Worm (Caenorhabditis elegans): ENCODE measurements around the gene F36G3.2.

The F36G3.2 gene

ce11 chrX:9822173-9822572 is 28.1 kb upstream of the F36G3.2 start, which contains the start of gene dpy-22:
Gene dpy-22 (minus strand): TSS chrX:9822273.
- TF ChIP-seq tra-4 (tag; optimal IDR thresholded peaks at IDR 0.05) = no peak
- TF ChIP-seq pes-1 (GFP tag; IDR thresholded peaks at IDR 0.05) = no peak
- TF ChIP-seq flt-1 (GFP tag; IDR thresholded peaks at IDR 0.05) = no peak
- TF ChIP-seq hmbx-1 (tag; optimal IDR thresholded peaks at IDR 0.05) = no peak
- no peak for TF ChIP-seq ceh-36 (tag; optimal IDR thresholded peaks at IDR 0.05)
- no peak for TF ChIP-seq tbx-11 (GFP tag; IDR thresholded peaks at IDR 0.05)
- no peak for TF ChIP-seq F13C5.2 (tag; optimal IDR thresholded peaks at IDR 0.05)
- no peak for TF ChIP-seq sea-1 (GFP tag; conservative IDR thresholded peaks at IDR 0.05)
- no peak for TF ChIP-seq ceh-13 (GFP tag; optimal IDR thresholded peaks at IDR 0.05)
- no peak for TF ChIP-seq hnd-1 (tag; optimal IDR thresholded peaks at IDR 0.05)
- no peak for TF ChIP-seq aly-1 (tag; optimal IDR thresholded peaks at IDR 0.05)
- no peak for TF ChIP-seq hmg-4 (GFP tag; optimal IDR thresholded peaks at IDR 0.05)
- TF ChIP-seq tbx-37 (GFP tag; conservative IDR thresholded peaks at IDR 0.05) = no peak
- no peak for TF ChIP-seq ama-1 (optimal IDR thresholded peaks at IDR 0.05)
- no peak for TF ChIP-seq ets-7 (tag; optimal IDR thresholded peaks at IDR 0.05)
- no peak for TF ChIP-seq B0310.2 (tag; optimal IDR thresholded peaks at IDR 0.05)

- TF ChIP-seq tbx-11 (GFP tag; IDR thresholded peaks at IDR 0.05) = no peak
- no peak for TF ChIP-seq ets-7 (tag; optimal IDR thresholded peaks at IDR 0.05)
- TF ChIP-seq F13C5.2 (tag; optimal IDR thresholded peaks at IDR 0.05) = no peak
- no peak for TF ChIP-seq pes-1 (GFP tag; IDR thresholded peaks at IDR 0.05)
Measured at ce11 chrX:9814132-9814811, 20.2 kb upstream of the F36G3.2 start.

ce11 chrX:9807377-9808048 is 13.4 kb upstream of the F36G3.2 start, which contains the start of gene lgc-47:
Gene lgc-47 (minus strand): TSS chrX:9807662.
- no peak for TF ChIP-seq F13C5.2 (tag; optimal IDR thresholded peaks at IDR 0.05)
- TF ChIP-seq scrt-1 (GFP tag; IDR thresholded peaks at IDR 0.05) = no peak
- TF ChIP-seq sea-1 (GFP tag; conservative IDR thresholded peaks at IDR 0.05) = no peak
- no peak for TF ChIP-seq tra-4 (tag; optimal IDR thresholded peaks at IDR 0.05)
- no peak for TF ChIP-seq flt-1 (GFP tag; IDR thresholded peaks at IDR 0.05)
- TF ChIP-seq ceh-13 (GFP tag; optimal IDR thresholded peaks at IDR 0.05) = no peak
- no peak for TF ChIP-seq pes-1 (GFP tag; IDR thresholded peaks at IDR 0.05)
- no peak for TF ChIP-seq hmg-4 (GFP tag; optimal IDR thresholded peaks at IDR 0.05)
- no peak for TF ChIP-seq hnd-1 (tag; optimal IDR thresholded peaks at IDR 0.05)

- TF ChIP-seq ceh-13 (GFP tag; optimal IDR thresholded peaks at IDR 0.05) = no peak
- TF ChIP-seq aly-1 (tag; optimal IDR thresholded peaks at IDR 0.05) = no peak
Measured at ce11 chrX:9805426-9805825, 11.4 kb upstream of the F36G3.2 start.

ce11 chrX:9804735-9805134 is 10.7 kb upstream of the F36G3.2 start:
- TF ChIP-seq hmg-4 (GFP tag; optimal IDR thresholded peaks at IDR 0.05) (no peak), tbx-37 (GFP tag; conservative IDR thresholded peaks at IDR 0.05) (no peak), flt-1 (GFP tag; IDR thresholded peaks at IDR 0.05) (no peak), sea-1 (GFP tag; conservative IDR thresholded peaks at IDR 0.05) (no peak), ama-1 (optimal IDR thresholded peaks at IDR 0.05) (no peak), hmbx-1 (tag; optimal IDR thresholded peaks at IDR 0.05) (no peak), tbx-11 (GFP tag; IDR thresholded peaks at IDR 0.05) (no peak), scrt-1 (GFP tag; IDR thresholded peaks at IDR 0.05) (no peak), ceh-13 (GFP tag; optimal IDR thresholded peaks at IDR 0.05) (no peak), ets-7 (tag; optimal IDR thresholded peaks at IDR 0.05) (no peak), F13C5.2 (tag; optimal IDR thresholded peaks at IDR 0.05) (no peak), pes-1 (GFP tag; IDR thresholded peaks at IDR 0.05) (no peak), ceh-36 (tag; optimal IDR thresholded peaks at IDR 0.05) (no peak), hnd-1 (tag; optimal IDR thresholded peaks at IDR 0.05) (no peak), B0310.2 (tag; optimal IDR thresholded peaks at IDR 0.05) (no peak), tra-4 (tag; optimal IDR thresholded peaks at IDR 0.05) (no peak)

- TF ChIP-seq hmg-4 (GFP tag; optimal IDR thresholded peaks at IDR 0.05) = no peak
- no peak for TF ChIP-seq B0310.2 (tag; optimal IDR thresholded peaks at IDR 0.05)
- no peak for TF ChIP-seq tra-4 (tag; optimal IDR thresholded peaks at IDR 0.05)
- TF ChIP-seq ets-7 (tag; optimal IDR thresholded peaks at IDR 0.05) = no peak
Measured at ce11 chrX:9803603-9804002, 9.5 kb upstream of the F36G3.2 start.

- TF ChIP-seq B0310.2 (tag; optimal IDR thresholded peaks at IDR 0.05) = no peak
- no peak for TF ChIP-seq ets-7 (tag; optimal IDR thresholded peaks at IDR 0.05)
- TF ChIP-seq flt-1 (GFP tag; IDR thresholded peaks at IDR 0.05) = no peak
Measured at ce11 chrX:9798530-9798929, 4.5 kb upstream of the F36G3.2 start, which contains the start of gene F36G3.3. Gene F36G3.3 (plus strand): TSS chrX:9798835.

ce11 chrX:9796063-9796462 is 2.0 kb upstream of the F36G3.2 start:
- no peak for TF ChIP-seq sea-1 (GFP tag; conservative IDR thresholded peaks at IDR 0.05)
- no peak for TF ChIP-seq tbx-11 (GFP tag; IDR thresholded peaks at IDR 0.05)
- no peak for TF ChIP-seq F13C5.2 (tag; optimal IDR thresholded peaks at IDR 0.05)
- no peak for TF ChIP-seq ceh-13 (GFP tag; optimal IDR thresholded peaks at IDR 0.05)
- no peak for TF ChIP-seq pes-1 (GFP tag; IDR thresholded peaks at IDR 0.05)
- no peak for TF ChIP-seq tbx-37 (GFP tag; conservative IDR thresholded peaks at IDR 0.05)
- no peak for TF ChIP-seq aly-1 (tag; optimal IDR thresholded peaks at IDR 0.05)
- TF ChIP-seq hmbx-1 (tag; optimal IDR thresholded peaks at IDR 0.05) = no peak
- TF ChIP-seq hnd-1 (tag; optimal IDR thresholded peaks at IDR 0.05) = no peak
- no peak for TF ChIP-seq flt-1 (GFP tag; IDR thresholded peaks at IDR 0.05)
- TF ChIP-seq hmg-4 (GFP tag; optimal IDR thresholded peaks at IDR 0.05) = no peak
- TF ChIP-seq ets-7 (tag; optimal IDR thresholded peaks at IDR 0.05) = no peak
- TF ChIP-seq scrt-1 (GFP tag; IDR thresholded peaks at IDR 0.05) = no peak
- no peak for TF ChIP-seq B0310.2 (tag; optimal IDR thresholded peaks at IDR 0.05)
- no peak for TF ChIP-seq ama-1 (optimal IDR thresholded peaks at IDR 0.05)
- TF ChIP-seq tra-4 (tag; optimal IDR thresholded peaks at IDR 0.05) = no peak

Measured in whole organism, early embryonic.